Fruit fly (Drosophila melanogaster) whole organism, prepupa: ENCODE results near the gene CG15498.

Experiments used
- Blimp-1 ChIP-seq: fragments of 200-800 bp; sonication (Bioruptor generic); optimal IDR thresholded peaks from 3 replicates; lab custom pipeline; 2017; ENCODE audit warnings: missing biosample characterization, missing genetic modification characterization, mild to moderate bottlenecking, moderate library complexity, missing genetic modification reagents
- CG16779 ChIP-seq: fragments of 200-800 bp; sonication (Bioruptor generic); optimal IDR thresholded peaks from 3 replicates; lab custom pipeline; 2017; ENCODE audit warnings: missing biosample characterization, mild to moderate bottlenecking, missing genetic modification characterization
- CG3032 ChIP-seq: fragments of 200-800 bp; optimal IDR thresholded peaks from 2 replicates; lab custom pipeline; 2019; ENCODE audit warnings: missing biosample characterization, mild to moderate bottlenecking, missing genetic modification characterization, moderate library complexity
- CG6808 ChIP-seq: fragments of 200-800 bp; sonication (Bioruptor generic); optimal IDR thresholded peaks from 3 replicates; lab custom pipeline; 2017; ENCODE audit warnings: missing biosample characterization, missing genetic modification characterization, mild to moderate bottlenecking, moderate library complexity, missing genetic modification reagents
- CG8119 ChIP-seq: fragments of 200-800 bp; sonication (Bioruptor generic); IDR thresholded peaks from 3 replicates; pipeline ENCODE4 v1.3.6; 2022; ENCODE audit warnings: missing biosample characterization, missing genetic modification characterization
- Eip78C ChIP-seq: fragments of 200-800 bp; sonication (Bioruptor generic); peaks from one replicate; lab custom pipeline; 2016; ENCODE audit warnings: missing biosample characterization, missing genetic modification characterization
- Lpt ChIP-seq: fragments of 200-800 bp; sonication (Bioruptor generic); optimal IDR thresholded peaks from 3 replicates; lab custom pipeline; 2016; ENCODE audit warnings: missing biosample characterization, missing genetic modification characterization
- cyc ChIP-seq: fragments of 200-800 bp; sonication (Bioruptor generic); optimal IDR thresholded peaks from 3 replicates; lab custom pipeline; 2016; ENCODE audit warnings: missing biosample characterization, missing genetic modification characterization
- dac ChIP-seq: fragments of 200-800 bp; sonication (Bioruptor generic); optimal IDR thresholded peaks from 2 replicates; lab custom pipeline; 2017; ENCODE audit warnings: missing biosample characterization, mild to moderate bottlenecking, missing genetic modification characterization
- esn ChIP-seq: fragments of 200-800 bp; sonication (Bioruptor generic); optimal IDR thresholded peaks from 2 replicates; lab custom pipeline; 2016; ENCODE audit warnings: missing biosample characterization, mild to moderate bottlenecking, missing genetic modification characterization, moderate library complexity
- lz ChIP-seq: fragments of 200-800 bp; sonication (Bioruptor generic); optimal IDR thresholded peaks from 3 replicates; lab custom pipeline; 2016; ENCODE audit warnings: missing biosample characterization, missing genetic modification characterization

- TF ChIP-seq Lpt (GFP tag; lab: Kevin White, UChicago) (no peak), Eip78C (GFP tag; lab: Kevin White, UChicago) (no peak), cyc (GFP tag; lab: Kevin White, UChicago) (no peak), CG6808 (GFP tag; lab: Kevin White, UChicago) (no peak), esn (GFP tag; lab: Kevin White, UChicago) (no peak), Blimp-1 (no peak), CG3032 (tag; lab: Kevin White, UChicago) (no peak), dac (GFP tag; lab: Kevin White, UChicago) (no peak), CG16779 (tag; lab: Kevin White, UChicago) (no peak), CG8119 (no peak), lz (GFP tag; lab: Kevin White, UChicago) (no peak)
Observed at dm6 chr3R:21593079-21593478, 24.1 kb upstream of the CG15498 start.
